Worm (Caenorhabditis elegans) whole organism, late embryonic: ENCODE measurements around the gene W02H3.1.

Experiments used
- ceh-18 ChIP-seq: sonication (generic microtip); optimal IDR thresholded peaks from 2 replicates; lab custom pipeline; 2016; ENCODE audit warnings: missing genetic modification characterization, missing compliant biosample characterization
- ceh-30 ChIP-seq: fragments of 150-350 bp; optimal IDR thresholded peaks from 2 replicates; lab custom pipeline; 2014; ENCODE audit warnings: missing biosample characterization, missing genetic modification characterization
- ceh-31 ChIP-seq: sonication (generic microtip); optimal IDR thresholded peaks from 2 replicates; lab custom pipeline; 2016; ENCODE audit warnings: missing genetic modification characterization, missing compliant biosample characterization
- ceh-45 ChIP-seq: fragments of 200-800 bp; sonication (Bioruptor generic); IDR thresholded peaks from 2 replicates; pipeline ENCODE4 v1.3.6; 2022; ENCODE audit warnings: missing genetic modification reagents, missing genetic modification characterization, missing compliant biosample characterization
- ceh-48 ChIP-seq: sonication (generic microtip); optimal IDR thresholded peaks from 2 replicates; lab custom pipeline; 2016; ENCODE audit warnings: missing genetic modification characterization, inconsistent platforms, missing compliant biosample characterization
- che-1 ChIP-seq: sonication (generic microtip); optimal IDR thresholded peaks from 2 replicates; lab custom pipeline; 2016; ENCODE audit warnings: mild to moderate bottlenecking, missing genetic modification characterization, missing compliant biosample characterization
- ets-4 ChIP-seq: sonication (generic microtip); optimal IDR thresholded peaks from 2 replicates; lab custom pipeline; 2016; ENCODE audit warnings: missing genetic modification characterization, missing compliant biosample characterization
- eyg-1 ChIP-seq: sonication (generic microtip); optimal IDR thresholded peaks from 2 replicates; lab custom pipeline; 2016; ENCODE audit warnings: missing genotype, missing genetic modification characterization, missing compliant biosample characterization
- fkh-6 ChIP-seq: sonication (generic microtip); optimal IDR thresholded peaks from 2 replicates; lab custom pipeline; 2016; ENCODE audit warnings: missing genetic modification characterization, missing compliant biosample characterization
- mec-3 ChIP-seq: sonication (generic microtip); optimal IDR thresholded peaks from 2 replicates; lab custom pipeline; 2016; ENCODE audit warnings: borderline replicate concordance, missing genetic modification characterization, missing compliant biosample characterization
- nfya-1 ChIP-seq: sonication (generic microtip); optimal IDR thresholded peaks from 2 replicates; lab custom pipeline; 2017; ENCODE audit warnings: missing genetic modification characterization, mild to moderate bottlenecking, missing compliant biosample characterization, antibody characterized with exemption, moderate library complexity
- nhr-11 ChIP-seq: fragments of 150-350 bp; optimal IDR thresholded peaks from 2 replicates; lab custom pipeline; 2014; ENCODE audit warnings: missing biosample characterization, missing genetic modification characterization
- npax-4 ChIP-seq: sonication (generic microtip); optimal IDR thresholded peaks from 2 replicates; lab custom pipeline; 2016; ENCODE audit warnings: missing genetic modification characterization, missing compliant biosample characterization
- pax-1 ChIP-seq: fragments of 150-350 bp; optimal IDR thresholded peaks from 2 replicates; lab custom pipeline; 2014; ENCODE audit warnings: missing biosample characterization, missing genetic modification characterization
- pha-4 ChIP-seq: fragments of 150-350 bp; optimal IDR thresholded peaks from 2 replicates; lab custom pipeline; 2018; ENCODE audit warnings: missing biosample characterization, missing genetic modification reagents, missing genetic modification characterization
- pqm-1 ChIP-seq: sonication (generic microtip); optimal IDR thresholded peaks from 2 replicates; lab custom pipeline; 2016; ENCODE audit warnings: missing genetic modification characterization, missing compliant biosample characterization
- pros-1 ChIP-seq: fragments of 150-350 bp; optimal IDR thresholded peaks from 2 replicates; lab custom pipeline; 2014; ENCODE audit warnings: missing biosample characterization, missing genetic modification reagents, missing genetic modification characterization
- rnt-1 ChIP-seq: sonication (generic microtip); optimal IDR thresholded peaks from 2 replicates; lab custom pipeline; 2016; ENCODE audit warnings: missing genetic modification characterization, missing compliant biosample characterization
- sox-4 ChIP-seq: sonication (generic microtip); optimal IDR thresholded peaks from 2 replicates; lab custom pipeline; 2017; ENCODE audit warnings: mild to moderate bottlenecking, missing genetic modification characterization, inconsistent platforms, missing compliant biosample characterization
- ttx-3 ChIP-seq: sonication (generic microtip); optimal IDR thresholded peaks from 2 replicates; lab custom pipeline; 2016; ENCODE audit warnings: missing genetic modification reagents, missing genetic modification characterization, missing compliant biosample characterization
- unc-3 ChIP-seq, 2 experiments: fragments of 200-800 bp in 1 of 2; sonication (Bioruptor generic) in 1 of 2; sonication (generic microtip) in 1 of 2; conservative IDR thresholded peaks in 1 of 2; optimal IDR thresholded peaks in 1 of 2; 2 replicates each; pipeline versions ENCODE4 v1.3.6 to Lab custom; 2016 to 2022; ENCODE audit warnings: missing compliant biosample characterization in 2 of 2, missing genetic modification characterization in 2 of 2, missing genetic modification reagents in 1 of 2
- unc-55 ChIP-seq: sonication (generic microtip); optimal IDR thresholded peaks from 2 replicates; lab custom pipeline; 2017; ENCODE audit warnings: missing biosample characterization, missing genetic modification reagents, missing genetic modification characterization

The W02H3.1 gene

DNA sequence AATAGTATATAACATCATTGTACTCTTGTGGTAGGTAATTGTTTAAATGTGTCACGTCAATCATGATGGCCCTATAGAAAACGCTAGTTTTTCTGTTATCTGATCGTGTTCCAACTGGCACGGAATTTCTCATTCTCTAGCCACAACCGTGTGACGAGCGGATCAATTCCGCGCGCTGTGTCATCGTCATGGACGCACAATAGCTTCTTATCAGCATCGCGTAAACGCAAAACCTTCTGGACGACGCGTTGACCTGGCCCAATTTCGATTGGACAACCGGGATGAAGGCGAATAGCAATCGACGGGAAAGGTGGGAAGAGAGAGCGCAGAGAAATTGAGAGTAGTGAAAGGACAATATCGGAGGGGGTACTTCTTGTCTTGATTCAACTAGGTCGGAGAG is 48.2 kb downstream of the W02H3.1 start, which contains the start of gene lpr-3:
lpr-3 (plus strand) TSS at position 374 of the 400 bp plus-strand sequence.
- TF ChIP-seq ceh-18 (no peak), unc-3 (GFP tag; conservative IDR thresholded peaks at IDR 0.05; lab: Robert Waterston, UW) (no peak), unc-3 (tag; optimal IDR thresholded peaks at IDR 0.05; lab: Kevin White, UChicago) (no peak), ceh-31 (tag; lab: Kevin White, UChicago) (peak; percentile 4), rnt-1 (peak; percentile 74), pros-1 (tag; lab: Kevin White, UChicago) (peak; percentile 0), unc-55 (GFP tag; lab: Kevin White, UChicago) (peak; percentile 63), nfya-1 (peak; percentile 54)

DNA sequence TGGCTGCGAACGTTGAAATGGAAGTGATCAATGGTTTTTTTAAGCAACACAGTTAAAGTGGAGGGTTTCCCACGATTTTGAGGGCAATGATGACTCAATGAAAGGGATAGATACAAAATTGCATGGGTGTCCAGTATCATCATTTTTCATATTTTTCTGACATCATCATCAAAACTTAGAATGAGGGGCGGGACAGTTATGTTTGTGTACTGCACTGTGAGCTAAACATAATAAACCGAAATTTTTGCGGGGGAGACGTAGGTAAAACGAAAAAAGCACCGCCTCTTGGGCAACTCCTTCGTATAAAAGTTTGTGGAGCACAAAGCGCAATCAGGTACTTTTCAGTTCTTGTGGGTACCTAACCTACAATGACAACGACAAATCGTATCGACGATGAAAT is 51.6 kb downstream of the W02H3.1 start, which contains the start of gene C09F12.2:
C09F12.2 (plus strand) TSS at position 301 of the 400 bp plus-strand sequence.
- TF ChIP-seq ttx-3 (no peak), fkh-6 (tag; lab: Kevin White, UChicago) (no peak), pqm-1 (tag; lab: Kevin White, UChicago) (no peak), ceh-31 (tag; lab: Kevin White, UChicago) (no peak), npax-4 (no peak), mec-3 (tag; lab: Kevin White, UChicago) (no peak), pha-4 (tag; lab: Kevin White, UChicago) (no peak), ceh-48 (tag; lab: Kevin White, UChicago) (no peak), pax-1 (tag; lab: Kevin White, UChicago) (no peak), sox-4 (no peak), ets-4 (tag; lab: Kevin White, UChicago) (no peak), che-1 (tag; lab: Kevin White, UChicago) (no peak), eyg-1 (no peak), nhr-11 (tag; lab: Kevin White, UChicago) (no peak), ceh-45 (GFP tag; lab: Robert Waterston, UW) (no peak), ceh-30 (tag; lab: Kevin White, UChicago) (no peak)
